Worm (Caenorhabditis elegans): ENCODE data around the gene rpl-2.

- TF ChIP-seq nhr-237 (tag; optimal IDR thresholded peaks at IDR 0.05) (no peak), nhr-28 (tag; optimal IDR thresholded peaks at IDR 0.05) (no peak), nhr-76 (tag; optimal IDR thresholded peaks at IDR 0.05) (no peak), snpc-4 (tag; optimal IDR thresholded peaks at IDR 0.05) (no peak), pha-4 (tag; optimal IDR thresholded peaks at IDR 0.05) (no peak), ham-2 (GFP tag; optimal IDR thresholded peaks at IDR 0.05) (no peak), lsy-2 (tag; optimal IDR thresholded peaks at IDR 0.05) (no peak), ztf-11 (tag; optimal IDR thresholded peaks at IDR 0.05) (no peak)
Measured at ce11 chrV:20457155-20457554, 22.3 kb upstream of the rpl-2 start.
